Worm (Caenorhabditis elegans) whole organism, mixed stage, embryonic: ENCODE measurements around the gene srh-23.

Source experiments
- M03D4.4 ChIP-seq: sonication (generic microtip); optimal IDR thresholded peaks from 2 replicates; lab custom pipeline; 2017; ENCODE audit warnings: mild to moderate bottlenecking, missing genetic modification characterization, missing compliant biosample characterization
- bed-3 ChIP-seq: fragments of 200-800 bp; sonication (Bioruptor generic); optimal IDR thresholded peaks from 3 replicates; lab custom pipeline; 2018; ENCODE audit warnings: mild to moderate bottlenecking, missing genetic modification characterization, moderate library complexity, missing compliant biosample characterization
- blmp-1 ChIP-seq: fragments of 150-350 bp; optimal IDR thresholded peaks from 2 replicates; lab custom pipeline; 2014; ENCODE audit warnings: missing biosample characterization, missing genetic modification characterization
- ceh-39 ChIP-seq: fragments of 150-350 bp; optimal IDR thresholded peaks from 2 replicates; lab custom pipeline; 2014; ENCODE audit warnings: missing biosample characterization, missing genetic modification characterization
- ceh-43 ChIP-seq: fragments of 200-800 bp; sonication (Bioruptor generic); optimal IDR thresholded peaks from 2 replicates; lab custom pipeline; 2018; ENCODE audit warnings: mild to moderate bottlenecking, missing genetic modification characterization, moderate library complexity, missing compliant biosample characterization
- ceh-83 ChIP-seq: fragments of 200-800 bp; sonication (Bioruptor generic); optimal IDR thresholded peaks from 2 replicates; lab custom pipeline; 2018; ENCODE audit warnings: mild to moderate bottlenecking, missing genetic modification characterization, missing compliant biosample characterization
- ces-1 ChIP-seq: fragments of 150-350 bp; optimal IDR thresholded peaks from 2 replicates; lab custom pipeline; 2014; ENCODE audit warnings: missing biosample characterization, missing genetic modification reagents, missing genetic modification characterization
- cnd-1 ChIP-seq: fragments of 200-800 bp; sonication (Bioruptor generic); optimal IDR thresholded peaks from 2 replicates; lab custom pipeline; 2018; ENCODE audit warnings: mild to moderate bottlenecking, missing genetic modification characterization, missing compliant biosample characterization
- drap-1 ChIP-seq: fragments of 200-800 bp; sonication (Bioruptor generic); optimal IDR thresholded peaks from 3 replicates; lab custom pipeline; 2018; ENCODE audit warnings: mild to moderate bottlenecking, missing genetic modification characterization, missing compliant biosample characterization
- elt-3 ChIP-seq: fragments of 150-350 bp; optimal IDR thresholded peaks from 2 replicates; lab custom pipeline; 2014; ENCODE audit warnings: missing biosample characterization, missing genetic modification characterization
- flh-1 ChIP-seq: fragments of 200-800 bp; sonication (Bioruptor generic); optimal IDR thresholded peaks from 2 replicates; lab custom pipeline; 2018; ENCODE audit warnings: mild to moderate bottlenecking, missing genetic modification characterization, moderate library complexity, missing compliant biosample characterization
- ham-2 ChIP-seq: fragments of 200-800 bp; sonication (Bioruptor generic); optimal IDR thresholded peaks from 2 replicates; lab custom pipeline; 2018; ENCODE audit warnings: mild to moderate bottlenecking, missing genetic modification characterization, missing compliant biosample characterization
- hlh-1 ChIP-seq: fragments of 150-350 bp; optimal IDR thresholded peaks from 2 replicates; lab custom pipeline; 2014; ENCODE audit warnings: missing biosample characterization, missing genetic modification reagents, missing genetic modification characterization
- lin-13 ChIP-seq: fragments of 150-350 bp; optimal IDR thresholded peaks from 2 replicates; lab custom pipeline; 2014; ENCODE audit warnings: missing biosample characterization, missing genetic modification characterization
- lin-32 ChIP-seq: fragments of 200-800 bp; sonication (Bioruptor generic); optimal IDR thresholded peaks from 2 replicates; lab custom pipeline; 2018; ENCODE audit warnings: mild to moderate bottlenecking, missing genetic modification characterization, missing compliant biosample characterization
- lsy-2 ChIP-seq: fragments of 150-350 bp; optimal IDR thresholded peaks from 2 replicates; lab custom pipeline; 2014; ENCODE audit warnings: missing biosample characterization, missing genetic modification characterization
- mab-5 ChIP-seq: fragments of 150-350 bp; optimal IDR thresholded peaks from 2 replicates; lab custom pipeline; 2014; ENCODE audit warnings: missing biosample characterization, missing genetic modification characterization
- mep-1 ChIP-seq: fragments of 150-350 bp; optimal IDR thresholded peaks from 2 replicates; lab custom pipeline; 2017; ENCODE audit warnings: missing biosample characterization, missing genetic modification reagents, missing genetic modification characterization, inconsistent platforms
- mls-2 ChIP-seq: sonication (generic microtip); optimal IDR thresholded peaks from 2 replicates; lab custom pipeline; 2016; ENCODE audit warnings: mild to moderate bottlenecking, missing genetic modification characterization, moderate library complexity, missing compliant biosample characterization
- nhr-12 ChIP-seq: fragments of 150-350 bp; optimal IDR thresholded peaks from 2 replicates; lab custom pipeline; 2014; ENCODE audit warnings: missing biosample characterization, missing genetic modification characterization
- nhr-2 ChIP-seq: fragments of 150-350 bp; optimal IDR thresholded peaks from 2 replicates; lab custom pipeline; 2014; ENCODE audit warnings: missing biosample characterization, missing genetic modification characterization
- nhr-237 ChIP-seq: fragments of 150-350 bp; optimal IDR thresholded peaks from 2 replicates; lab custom pipeline; 2014; ENCODE audit warnings: missing biosample characterization, missing genetic modification characterization
- nhr-28 ChIP-seq: fragments of 150-350 bp; optimal IDR thresholded peaks from 2 replicates; lab custom pipeline; 2014; ENCODE audit warnings: missing biosample characterization, missing genetic modification characterization
- pha-4 ChIP-seq: fragments of 150-350 bp; optimal IDR thresholded peaks from 2 replicates; lab custom pipeline; 2018; ENCODE audit warnings: missing biosample characterization, missing genetic modification reagents, missing genetic modification characterization
- sem-2 ChIP-seq: fragments of 200-800 bp; sonication (Bioruptor generic); optimal IDR thresholded peaks from 2 replicates; lab custom pipeline; 2018; ENCODE audit warnings: mild to moderate bottlenecking, missing genetic modification characterization, missing compliant biosample characterization
- snpc-4 ChIP-seq: fragments of 150-350 bp; optimal IDR thresholded peaks from 2 replicates; lab custom pipeline; 2014; ENCODE audit warnings: missing biosample characterization, missing genetic modification characterization
- sptf-1 ChIP-seq: sonication (generic microtip); optimal IDR thresholded peaks from 2 replicates; lab custom pipeline; 2017; ENCODE audit warnings: mild to moderate bottlenecking, missing genetic modification characterization, moderate library complexity, missing compliant biosample characterization
- tbx-8 ChIP-seq: fragments of 200-800 bp; sonication (Bioruptor generic); optimal IDR thresholded peaks from 2 replicates; lab custom pipeline; 2018; ENCODE audit warnings: mild to moderate bottlenecking, missing genetic modification characterization, moderate library complexity, missing compliant biosample characterization
- unc-120 ChIP-seq: sonication (generic microtip); optimal IDR thresholded peaks from 2 replicates; lab custom pipeline; 2017; ENCODE audit warnings: missing genetic modification characterization, missing compliant biosample characterization; ENCODE audit not compliant: poor library complexity, severe bottlenecking
- unc-39 ChIP-seq: fragments of 150-350 bp; optimal IDR thresholded peaks from 2 replicates; lab custom pipeline; 2014; ENCODE audit warnings: missing biosample characterization, missing genetic modification characterization
- unc-62 ChIP-seq: fragments of 150-350 bp; optimal IDR thresholded peaks from 2 replicates; lab custom pipeline; 2014; ENCODE audit warnings: missing biosample characterization, missing genetic modification reagents, missing genetic modification characterization
- zip-8 ChIP-seq: fragments of 150-350 bp; optimal IDR thresholded peaks from 2 replicates; lab custom pipeline; 2014; ENCODE audit warnings: missing biosample characterization, missing genetic modification characterization
- ztf-11 ChIP-seq: fragments of 150-350 bp; optimal IDR thresholded peaks from 2 replicates; lab custom pipeline; 2014; ENCODE audit warnings: missing biosample characterization, missing genetic modification characterization

Gene srh-23

DNA sequence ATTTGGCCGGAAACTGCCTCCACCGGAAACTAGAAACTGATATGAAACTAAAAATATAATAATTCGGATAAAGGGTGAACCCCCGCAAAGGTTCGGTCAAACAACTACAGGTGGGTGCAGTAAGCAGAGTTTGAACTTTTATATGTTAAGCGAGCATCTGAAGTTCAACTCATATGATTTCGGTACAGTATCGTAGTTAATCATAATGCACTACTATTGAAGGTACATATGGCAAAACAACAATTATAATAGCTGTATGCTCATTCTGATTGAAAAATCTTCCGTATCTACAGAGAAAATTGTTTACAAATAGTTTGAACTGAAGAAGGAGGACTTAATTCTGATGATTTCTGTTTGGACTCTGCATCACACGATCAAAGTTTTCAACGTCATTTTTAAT, 12.4 kb downstream of the srh-23 start:
- TF ChIP-seq pha-4 (tag; lab: Kevin White, UChicago) = no peak
- TF ChIP-seq snpc-4 = no peak
- TF ChIP-seq lin-32 (GFP tag; lab: Kevin White, UChicago) = no peak
- TF ChIP-seq M03D4.4 (tag; lab: Kevin White, UChicago) = no peak

DNA sequence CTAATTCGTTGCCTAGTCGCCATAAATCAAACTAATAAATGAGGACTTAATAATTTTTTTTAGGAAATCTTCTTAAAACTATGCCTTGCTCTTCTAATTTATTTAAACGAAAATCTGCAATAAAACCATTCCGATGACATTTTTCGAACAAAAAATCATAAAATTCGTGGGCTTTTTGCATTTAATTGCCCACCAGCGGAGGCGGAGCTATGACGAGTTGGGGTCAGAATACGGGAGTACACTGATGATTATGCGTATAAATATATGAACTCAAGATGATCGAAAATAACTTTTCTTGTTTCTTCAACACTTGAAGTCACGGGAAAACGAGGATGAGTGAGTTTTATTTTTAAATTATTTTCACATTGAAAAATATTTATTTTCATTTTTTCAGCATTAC, 13.5 kb downstream of the srh-23 start, which contains the start of gene catp-2:
catp-2 (plus strand) TSS at position 301 of the 400 bp plus-strand sequence.
- no peak for TF ChIP-seq sptf-1 (tag; lab: Kevin White, UChicago)
- no peak for TF ChIP-seq pha-4 (tag; lab: Kevin White, UChicago)
- TF ChIP-seq unc-62 (GFP tag; lab: Kevin White, UChicago) = no peak
- TF ChIP-seq flh-1 = no peak
- TF ChIP-seq unc-120 (tag; lab: Kevin White, UChicago) = no peak
- TF ChIP-seq nhr-28 (tag; lab: Kevin White, UChicago) = no peak
- no peak for TF ChIP-seq bed-3 (GFP tag; lab: Kevin White, UChicago)
- TF ChIP-seq ham-2 (GFP tag; lab: Kevin White, UChicago) = no peak
- TF ChIP-seq mab-5 (tag; lab: Kevin White, UChicago) = no peak
- no peak for TF ChIP-seq ceh-83
- TF ChIP-seq ceh-39 (tag; lab: Kevin White, UChicago) = no peak
- no peak for TF ChIP-seq cnd-1
- TF ChIP-seq nhr-2 (tag; lab: Kevin White, UChicago) = no peak
- no peak for TF ChIP-seq hlh-1 (tag; lab: Kevin White, UChicago)
- TF ChIP-seq elt-3 = no peak
- TF ChIP-seq drap-1 (GFP tag; lab: Kevin White, UChicago) = no peak
- no peak for TF ChIP-seq ceh-43 (GFP tag; lab: Kevin White, UChicago)
- TF ChIP-seq lsy-2 (tag; lab: Kevin White, UChicago) = no peak
- no peak for TF ChIP-seq tbx-8 (GFP tag; lab: Kevin White, UChicago)
- TF ChIP-seq sem-2 = no peak

DNA sequence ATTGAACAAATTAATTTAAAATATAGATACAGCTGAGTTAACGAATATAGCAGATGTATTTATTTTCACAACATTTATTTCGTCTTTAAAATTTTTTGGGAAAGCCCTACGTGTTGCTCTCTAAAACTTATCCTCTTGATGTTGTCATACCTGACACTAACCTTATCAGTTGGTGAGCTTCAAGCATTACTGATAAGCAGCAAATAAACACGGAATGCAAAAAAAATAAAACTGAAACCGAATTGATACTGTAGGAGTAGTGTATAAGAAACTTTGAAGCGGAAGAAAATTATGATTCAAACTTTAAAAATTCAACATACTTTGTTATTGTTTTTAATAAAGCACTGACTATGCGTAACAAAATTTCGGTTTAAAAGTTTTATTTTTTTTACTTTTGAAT, 14.2 kb downstream of the srh-23 start:
- no peak for TF ChIP-seq mep-1 (tag; lab: Kevin White, UChicago)
- no peak for TF ChIP-seq ham-2 (GFP tag; lab: Kevin White, UChicago)
- TF ChIP-seq drap-1 (GFP tag; lab: Kevin White, UChicago) = no peak
- no peak for TF ChIP-seq nhr-12
- no peak for TF ChIP-seq cnd-1
- no peak for TF ChIP-seq mls-2 (tag; lab: Kevin White, UChicago)
- no peak for TF ChIP-seq pha-4 (tag; lab: Kevin White, UChicago)
- no peak for TF ChIP-seq ces-1 (GFP tag; lab: Kevin White, UChicago)
- no peak for TF ChIP-seq unc-39 (tag; lab: Kevin White, UChicago)
- TF ChIP-seq nhr-2 (tag; lab: Kevin White, UChicago) = no peak
- TF ChIP-seq lsy-2 (tag; lab: Kevin White, UChicago) = no peak
- no peak for TF ChIP-seq nhr-237 (tag; lab: Kevin White, UChicago)

DNA sequence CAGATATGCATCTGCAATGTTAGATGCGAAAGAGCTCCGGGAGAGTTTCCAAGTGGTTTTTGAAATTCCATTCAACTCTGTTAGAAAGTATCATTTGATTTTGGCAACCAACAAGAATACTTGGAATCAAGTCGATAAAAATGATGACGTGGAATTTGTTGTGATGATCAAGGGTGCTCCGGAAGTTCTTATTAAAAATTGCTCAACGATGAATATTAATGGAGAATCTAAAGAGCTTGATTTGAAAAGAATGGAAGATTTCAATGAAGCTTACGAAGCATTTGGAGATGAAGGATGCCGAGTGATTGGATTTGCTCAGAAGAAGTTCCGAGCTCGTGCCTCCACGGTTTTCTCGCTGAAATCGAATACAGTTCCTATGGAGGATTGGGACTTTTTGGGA, 16.4 kb downstream of the srh-23 start:
- TF ChIP-seq bed-3 (GFP tag; lab: Kevin White, UChicago) = no peak
- no peak for TF ChIP-seq mep-1 (tag; lab: Kevin White, UChicago)
- TF ChIP-seq tbx-8 (GFP tag; lab: Kevin White, UChicago) = no peak
- no peak for TF ChIP-seq lin-13 (tag; lab: Kevin White, UChicago)
- TF ChIP-seq pha-4 (tag; lab: Kevin White, UChicago) = no peak
- no peak for TF ChIP-seq hlh-1 (tag; lab: Kevin White, UChicago)
- TF ChIP-seq M03D4.4 (tag; lab: Kevin White, UChicago) = no peak
- no peak for TF ChIP-seq cnd-1
- TF ChIP-seq lsy-2 (tag; lab: Kevin White, UChicago) = no peak
- no peak for TF ChIP-seq unc-120 (tag; lab: Kevin White, UChicago)
- no peak for TF ChIP-seq ceh-43 (GFP tag; lab: Kevin White, UChicago)
- TF ChIP-seq blmp-1 = no peak
- no peak for TF ChIP-seq unc-39 (tag; lab: Kevin White, UChicago)
- no peak for TF ChIP-seq mab-5 (tag; lab: Kevin White, UChicago)

DNA sequence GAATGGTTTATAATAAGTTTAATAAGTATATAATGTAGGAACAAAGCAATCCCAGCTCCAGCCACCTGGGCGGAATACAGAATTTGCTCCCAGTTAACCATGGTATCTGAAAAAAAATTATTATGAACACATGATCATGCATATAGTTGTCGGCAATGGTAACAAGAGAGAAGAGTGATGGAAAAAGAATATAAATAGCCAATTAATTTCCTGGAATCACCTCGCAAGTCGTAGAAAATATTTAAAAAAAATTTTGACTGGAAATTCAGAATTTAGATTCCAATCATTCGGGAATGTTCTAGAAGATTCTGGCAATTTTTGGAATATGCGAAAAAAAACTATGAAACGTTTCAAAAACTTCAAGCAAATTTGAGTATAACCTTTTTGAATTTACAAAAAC, 23.3 kb downstream of the srh-23 start, which contains the start of gene str-211:
str-211 (minus strand) TSS at position 101 of the 400 bp plus-strand sequence.
- TF ChIP-seq hlh-1 (tag; lab: Kevin White, UChicago) = no peak
- TF ChIP-seq ztf-11 = no peak
- TF ChIP-seq drap-1 (GFP tag; lab: Kevin White, UChicago) = no peak
- no peak for TF ChIP-seq mls-2 (tag; lab: Kevin White, UChicago)
- no peak for TF ChIP-seq ceh-43 (GFP tag; lab: Kevin White, UChicago)
- no peak for TF ChIP-seq lin-32 (GFP tag; lab: Kevin White, UChicago)
- no peak for TF ChIP-seq elt-3
- TF ChIP-seq blmp-1 = no peak
- TF ChIP-seq unc-120 (tag; lab: Kevin White, UChicago) = no peak
- no peak for TF ChIP-seq ceh-39 (tag; lab: Kevin White, UChicago)
- TF ChIP-seq nhr-12 = no peak
- no peak for TF ChIP-seq zip-8 (tag; lab: Kevin White, UChicago)
- no peak for TF ChIP-seq sptf-1 (tag; lab: Kevin White, UChicago)
- TF ChIP-seq tbx-8 (GFP tag; lab: Kevin White, UChicago) = no peak
- TF ChIP-seq cnd-1 = no peak
- TF ChIP-seq nhr-2 (tag; lab: Kevin White, UChicago) = no peak
- no peak for TF ChIP-seq M03D4.4 (tag; lab: Kevin White, UChicago)
